Fruit fly (Drosophila melanogaster): Measurements from ENCODE around the gene CG11594.
A peak's percentile ranks its signal among the peaks of the same experiment; 100 is the strongest.

CG11594 gene

DNA sequence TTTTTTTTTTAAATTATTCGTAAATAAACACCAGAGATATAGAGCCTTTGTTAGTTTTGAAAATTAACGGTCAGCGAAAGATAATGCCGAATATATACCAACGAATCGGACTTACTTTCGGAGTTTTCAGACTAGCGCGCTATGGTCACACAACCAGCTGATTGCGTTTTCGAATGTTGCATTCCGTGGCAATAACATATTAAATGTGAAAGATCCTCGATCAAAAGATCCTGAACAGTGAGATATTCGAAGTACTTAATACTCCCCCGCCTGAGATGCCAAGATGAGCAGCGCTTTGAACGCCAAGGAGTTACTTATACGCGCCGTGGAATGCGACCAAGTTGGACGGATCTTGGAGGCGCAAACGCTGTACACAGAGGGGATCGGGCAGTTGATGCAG is 22.5 kb downstream of the CG11594 start, which contains the start of gene CG14985 (continued):
- no peak for TF ChIP-seq gcm (GFP tag; optimal IDR thresholded peaks at IDR 0.05)
- no peak for TF ChIP-seq CG1233 (GFP tag; optimal IDR thresholded peaks at IDR 0.05)
- no peak for TF ChIP-seq ERR (GFP tag; optimal IDR thresholded peaks at IDR 0.05)
- no peak for TF ChIP-seq bab2 (GFP tag; optimal IDR thresholded peaks at IDR 0.05)
- no peak for TF ChIP-seq H2.0 (GFP tag; IDR thresholded peaks at IDR 0.05)
- no peak for TF ChIP-seq Mad (GFP tag; optimal IDR thresholded peaks at IDR 0.05)
- TF ChIP-seq Usf (GFP tag; optimal IDR thresholded peaks at IDR 0.05), result no peak
- no peak for TF ChIP-seq hbn (GFP tag; IDR thresholded peaks at IDR 0.05; ENCODE audit: partially characterized antibody)
- no peak for TF ChIP-seq dimm (GFP tag; IDR thresholded peaks at IDR 0.05)
- TF ChIP-seq crp (GFP tag; optimal IDR thresholded peaks at IDR 0.05), result peak in 1 of 2 experiments; percentile 85
- no peak for TF ChIP-seq CG4854 (GFP tag; optimal IDR thresholded peaks at IDR 0.05)
- TF ChIP-seq tgo (GFP tag; IDR thresholded peaks at IDR 0.05), result no peak
- peak; percentile 56 for TF ChIP-seq E2f2 (GFP tag; IDR thresholded peaks at IDR 0.05)
- TF ChIP-seq CG4617 (GFP tag; optimal IDR thresholded peaks at IDR 0.05; ENCODE audit: borderline replicate concordance), result peak; percentile 16
- no peak for TF ChIP-seq bcd (GFP tag; optimal IDR thresholded peaks at IDR 0.05)
- TF ChIP-seq Nf-YA (GFP tag; IDR thresholded peaks at IDR 0.05), result no peak
- no peak for TF ChIP-seq lmd (GFP tag; IDR thresholded peaks at IDR 0.05)
- TF ChIP-seq CG18764 (GFP tag; optimal IDR thresholded peaks at IDR 0.05), result no peak
- TF ChIP-seq Dp (GFP tag; optimal IDR thresholded peaks at IDR 0.05), result peak; percentile 48
- TF ChIP-seq CG13287 (GFP tag; IDR thresholded peaks at IDR 0.05; ENCODE audit: partially characterized antibody), result 0 out of 2 replicates have a peak, but pooled peaks have one; percentile 12
- no peak for TF ChIP-seq sr (GFP tag; IDR thresholded peaks at IDR 0.05)
- TF ChIP-seq CG8944 (GFP tag; optimal IDR thresholded peaks at IDR 0.05), result no peak
- peak; percentile 39 for TF ChIP-seq CG1603 (tag; optimal IDR thresholded peaks at IDR 0.05)
- peak; percentile 55 for TF ChIP-seq sd (tag; optimal IDR thresholded peaks at IDR 0.05)
- no peak for TF ChIP-seq fu2 (GFP tag; optimal IDR thresholded peaks at IDR 0.05)
- TF ChIP-seq gem (tag; optimal IDR thresholded peaks at IDR 0.05), result no peak
- TF ChIP-seq CG9797 (GFP tag; optimal IDR thresholded peaks at IDR 0.05), result peak; percentile 62
- no peak for TF ChIP-seq MTF-1 (GFP tag; optimal IDR thresholded peaks at IDR 0.05; ENCODE audit: borderline replicate concordance)
- TF ChIP-seq CG3065 (GFP tag; optimal IDR thresholded peaks at IDR 0.05), result no peak
- no peak for TF ChIP-seq CG15601 (tag; optimal IDR thresholded peaks at IDR 0.05)
- no peak for TF ChIP-seq pnt (GFP tag; optimal IDR thresholded peaks at IDR 0.05)
- TF ChIP-seq zfh2 (GFP tag; optimal IDR thresholded peaks at IDR 0.05), result no peak
- no peak for TF ChIP-seq Sry-δ (GFP tag; optimal IDR thresholded peaks at IDR 0.05)
- TF ChIP-seq ems (GFP tag; optimal IDR thresholded peaks at IDR 0.05), result no peak
- no peak for TF ChIP-seq CG4820 (GFP tag; optimal IDR thresholded peaks at IDR 0.05)
- no peak for TF ChIP-seq tx (GFP tag; optimal IDR thresholded peaks at IDR 0.05)
- no peak for TF ChIP-seq CrebB (tag; optimal IDR thresholded peaks at IDR 0.05)
- no peak for TF ChIP-seq CG1647 (GFP tag; optimal IDR thresholded peaks at IDR 0.05)
- TF ChIP-seq CG15011 (GFP tag; optimal IDR thresholded peaks at IDR 0.05), result no peak
- no peak for TF ChIP-seq CG8388 (GFP tag; optimal IDR thresholded peaks at IDR 0.05)
- TF ChIP-seq CG2129 (GFP tag; IDR thresholded peaks at IDR 0.05; ENCODE audit: partially characterized antibody), result no peak
- no peak for TF ChIP-seq dan (GFP tag; IDR thresholded peaks at IDR 0.05)
- TF ChIP-seq sqz (GFP tag; optimal IDR thresholded peaks at IDR 0.05), result no peak
- TF ChIP-seq CG10565 (GFP tag; optimal IDR thresholded peaks at IDR 0.05), result no peak
- no peak for TF ChIP-seq Camta (GFP tag; optimal IDR thresholded peaks at IDR 0.05)
- TF ChIP-seq onecut (GFP tag; IDR thresholded peaks at IDR 0.05), result no peak
- no peak for TF ChIP-seq knrl (GFP tag; IDR thresholded peaks at IDR 0.05; ENCODE audit: partially characterized antibody)
- TF ChIP-seq her (GFP tag; optimal IDR thresholded peaks at IDR 0.05), result no peak
- no peak for TF ChIP-seq Xrp1 (GFP tag; IDR thresholded peaks at IDR 0.05)
- TF ChIP-seq stwl (tag; optimal IDR thresholded peaks at IDR 0.05), result peak; percentile 47
- TF ChIP-seq toy (GFP tag; IDR thresholded peaks at IDR 0.05), result no peak
- TF ChIP-seq phol (tag; optimal IDR thresholded peaks at IDR 0.05), result no peak

All from whole organism, embryonic.